Worm (Caenorhabditis elegans) whole organism, mixed stage, embryonic: ENCODE results near the gene nlp-27.

Experiments used
- M03D4.4 ChIP-seq: sonication (generic microtip); optimal IDR thresholded peaks from 2 replicates; lab custom pipeline; 2017; ENCODE audit warnings: mild to moderate bottlenecking, missing genetic modification characterization, missing compliant biosample characterization
- bed-3 ChIP-seq: fragments of 200-800 bp; sonication (Bioruptor generic); optimal IDR thresholded peaks from 3 replicates; lab custom pipeline; 2018; ENCODE audit warnings: mild to moderate bottlenecking, missing genetic modification characterization, moderate library complexity, missing compliant biosample characterization
- ceh-39 ChIP-seq: fragments of 150-350 bp; optimal IDR thresholded peaks from 2 replicates; lab custom pipeline; 2014; ENCODE audit warnings: missing biosample characterization, missing genetic modification characterization
- ceh-43 ChIP-seq: fragments of 200-800 bp; sonication (Bioruptor generic); optimal IDR thresholded peaks from 2 replicates; lab custom pipeline; 2018; ENCODE audit warnings: mild to moderate bottlenecking, missing genetic modification characterization, moderate library complexity, missing compliant biosample characterization
- ceh-83 ChIP-seq: fragments of 200-800 bp; sonication (Bioruptor generic); optimal IDR thresholded peaks from 2 replicates; lab custom pipeline; 2018; ENCODE audit warnings: mild to moderate bottlenecking, missing genetic modification characterization, missing compliant biosample characterization
- ces-1 ChIP-seq: fragments of 150-350 bp; optimal IDR thresholded peaks from 2 replicates; lab custom pipeline; 2014; ENCODE audit warnings: missing biosample characterization, missing genetic modification reagents, missing genetic modification characterization
- drap-1 ChIP-seq: fragments of 200-800 bp; sonication (Bioruptor generic); optimal IDR thresholded peaks from 3 replicates; lab custom pipeline; 2018; ENCODE audit warnings: mild to moderate bottlenecking, missing genetic modification characterization, missing compliant biosample characterization
- elt-1 ChIP-seq: sonication (generic microtip); optimal IDR thresholded peaks from 2 replicates; lab custom pipeline; 2017; ENCODE audit warnings: missing genetic modification characterization, mild to moderate bottlenecking, missing compliant biosample characterization, antibody characterized with exemption, moderate library complexity, borderline replicate concordance; ENCODE audit not compliant: insufficient read depth
- elt-3 ChIP-seq: fragments of 150-350 bp; optimal IDR thresholded peaks from 2 replicates; lab custom pipeline; 2014; ENCODE audit warnings: missing biosample characterization, missing genetic modification characterization
- flh-1 ChIP-seq: fragments of 200-800 bp; sonication (Bioruptor generic); optimal IDR thresholded peaks from 2 replicates; lab custom pipeline; 2018; ENCODE audit warnings: mild to moderate bottlenecking, missing genetic modification characterization, moderate library complexity, missing compliant biosample characterization
- ham-2 ChIP-seq: fragments of 200-800 bp; sonication (Bioruptor generic); optimal IDR thresholded peaks from 2 replicates; lab custom pipeline; 2018; ENCODE audit warnings: mild to moderate bottlenecking, missing genetic modification characterization, missing compliant biosample characterization
- lin-13 ChIP-seq: fragments of 150-350 bp; optimal IDR thresholded peaks from 2 replicates; lab custom pipeline; 2014; ENCODE audit warnings: missing biosample characterization, missing genetic modification characterization
- lin-32 ChIP-seq: fragments of 200-800 bp; sonication (Bioruptor generic); optimal IDR thresholded peaks from 2 replicates; lab custom pipeline; 2018; ENCODE audit warnings: mild to moderate bottlenecking, missing genetic modification characterization, missing compliant biosample characterization
- lsy-2 ChIP-seq: fragments of 150-350 bp; optimal IDR thresholded peaks from 2 replicates; lab custom pipeline; 2014; ENCODE audit warnings: missing biosample characterization, missing genetic modification characterization
- mab-5 ChIP-seq: fragments of 150-350 bp; optimal IDR thresholded peaks from 2 replicates; lab custom pipeline; 2014; ENCODE audit warnings: missing biosample characterization, missing genetic modification characterization
- mep-1 ChIP-seq: fragments of 150-350 bp; optimal IDR thresholded peaks from 2 replicates; lab custom pipeline; 2017; ENCODE audit warnings: missing biosample characterization, missing genetic modification reagents, missing genetic modification characterization, inconsistent platforms
- mls-2 ChIP-seq: sonication (generic microtip); optimal IDR thresholded peaks from 2 replicates; lab custom pipeline; 2016; ENCODE audit warnings: mild to moderate bottlenecking, missing genetic modification characterization, moderate library complexity, missing compliant biosample characterization
- nhr-12 ChIP-seq: fragments of 150-350 bp; optimal IDR thresholded peaks from 2 replicates; lab custom pipeline; 2014; ENCODE audit warnings: missing biosample characterization, missing genetic modification characterization
- nhr-2 ChIP-seq: fragments of 150-350 bp; optimal IDR thresholded peaks from 2 replicates; lab custom pipeline; 2014; ENCODE audit warnings: missing biosample characterization, missing genetic modification characterization
- nhr-237 ChIP-seq: fragments of 150-350 bp; optimal IDR thresholded peaks from 2 replicates; lab custom pipeline; 2014; ENCODE audit warnings: missing biosample characterization, missing genetic modification characterization
- nhr-28 ChIP-seq: fragments of 150-350 bp; optimal IDR thresholded peaks from 2 replicates; lab custom pipeline; 2014; ENCODE audit warnings: missing biosample characterization, missing genetic modification characterization
- nhr-76 ChIP-seq: sonication (generic microtip); optimal IDR thresholded peaks from 2 replicates; lab custom pipeline; 2017; ENCODE audit warnings: missing biosample characterization, missing genetic modification characterization
- pha-4 ChIP-seq: fragments of 150-350 bp; optimal IDR thresholded peaks from 2 replicates; lab custom pipeline; 2018; ENCODE audit warnings: missing biosample characterization, missing genetic modification reagents, missing genetic modification characterization
- sem-2 ChIP-seq: fragments of 200-800 bp; sonication (Bioruptor generic); optimal IDR thresholded peaks from 2 replicates; lab custom pipeline; 2018; ENCODE audit warnings: mild to moderate bottlenecking, missing genetic modification characterization, missing compliant biosample characterization
- snpc-4 ChIP-seq: fragments of 150-350 bp; optimal IDR thresholded peaks from 2 replicates; lab custom pipeline; 2014; ENCODE audit warnings: missing biosample characterization, missing genetic modification characterization
- sptf-1 ChIP-seq: sonication (generic microtip); optimal IDR thresholded peaks from 2 replicates; lab custom pipeline; 2017; ENCODE audit warnings: mild to moderate bottlenecking, missing genetic modification characterization, moderate library complexity, missing compliant biosample characterization
- unc-120 ChIP-seq: sonication (generic microtip); optimal IDR thresholded peaks from 2 replicates; lab custom pipeline; 2017; ENCODE audit warnings: missing genetic modification characterization, missing compliant biosample characterization; ENCODE audit not compliant: poor library complexity, severe bottlenecking
- unc-39 ChIP-seq: fragments of 150-350 bp; optimal IDR thresholded peaks from 2 replicates; lab custom pipeline; 2014; ENCODE audit warnings: missing biosample characterization, missing genetic modification characterization
- unc-62 ChIP-seq: fragments of 150-350 bp; optimal IDR thresholded peaks from 2 replicates; lab custom pipeline; 2014; ENCODE audit warnings: missing biosample characterization, missing genetic modification reagents, missing genetic modification characterization
- ztf-11 ChIP-seq: fragments of 150-350 bp; optimal IDR thresholded peaks from 2 replicates; lab custom pipeline; 2014; ENCODE audit warnings: missing biosample characterization, missing genetic modification characterization

Gene nlp-27

DNA sequence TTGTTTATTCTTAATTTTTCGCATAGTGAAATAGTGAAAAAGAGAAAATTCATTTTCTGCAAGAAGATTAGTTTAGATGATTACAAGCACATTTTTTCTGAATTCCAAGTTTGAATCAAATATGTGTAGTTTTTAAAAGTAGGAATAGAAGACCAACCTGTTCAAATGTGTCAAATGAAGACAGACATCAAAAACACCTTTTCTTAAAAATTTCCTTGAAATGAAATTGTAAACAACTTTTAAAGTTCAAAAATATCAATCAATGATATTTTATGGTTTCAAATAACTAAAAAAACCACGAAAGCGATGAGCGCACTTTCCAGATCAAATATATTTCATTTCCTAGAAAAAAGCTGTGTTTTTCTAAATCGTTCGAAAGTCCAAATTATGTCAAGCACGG, 7.5 kb upstream of the nlp-27 start, which contains the start of gene nlp-30:
Gene nlp-30 (plus strand): TSS at position 301 of the 400 bp plus-strand sequence.
- TF ChIP-seq unc-120 (tag; lab: Kevin White, UChicago) (no peak), ceh-83 (no peak), ztf-11 (tag; lab: Kevin White, UChicago) (no peak), ces-1 (GFP tag; lab: Kevin White, UChicago) (no peak), sem-2 (GFP tag; lab: Kevin White, UChicago) (no peak), lin-32 (no peak), drap-1 (GFP tag; lab: Kevin White, UChicago) (no peak), mep-1 (tag; lab: Kevin White, UChicago) (no peak), ham-2 (GFP tag; lab: Kevin White, UChicago) (no peak), nhr-237 (tag; lab: Kevin White, UChicago) (no peak), nhr-76 (no peak), elt-3 (tag; lab: Kevin White, UChicago) (no peak), snpc-4 (tag; lab: Kevin White, UChicago) (no peak)

DNA sequence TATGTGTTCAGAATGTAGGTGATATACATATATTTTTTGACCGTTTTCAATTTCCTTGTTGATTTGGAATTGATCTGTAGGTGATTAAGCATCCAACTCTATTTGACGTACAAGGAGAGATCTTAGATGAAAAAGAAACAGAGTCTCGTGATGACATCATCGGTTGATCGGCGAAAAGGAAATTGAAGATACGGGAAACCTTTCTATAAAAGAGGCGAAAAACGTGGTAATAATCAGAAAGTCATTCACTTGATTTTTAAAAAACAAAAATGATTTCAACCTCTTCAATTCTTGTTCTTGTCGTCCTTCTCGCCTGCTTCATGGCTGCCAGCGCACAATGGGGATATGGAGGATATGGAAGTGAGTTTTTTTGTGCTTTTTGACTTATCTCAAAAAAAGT, 5.0 kb upstream of the nlp-27 start, which contains the start of gene nlp-29:
Gene nlp-29 (plus strand): TSS at position 248 of the 400 bp plus-strand sequence.
- TF ChIP-seq unc-39 (tag; lab: Kevin White, UChicago) = no peak

DNA sequence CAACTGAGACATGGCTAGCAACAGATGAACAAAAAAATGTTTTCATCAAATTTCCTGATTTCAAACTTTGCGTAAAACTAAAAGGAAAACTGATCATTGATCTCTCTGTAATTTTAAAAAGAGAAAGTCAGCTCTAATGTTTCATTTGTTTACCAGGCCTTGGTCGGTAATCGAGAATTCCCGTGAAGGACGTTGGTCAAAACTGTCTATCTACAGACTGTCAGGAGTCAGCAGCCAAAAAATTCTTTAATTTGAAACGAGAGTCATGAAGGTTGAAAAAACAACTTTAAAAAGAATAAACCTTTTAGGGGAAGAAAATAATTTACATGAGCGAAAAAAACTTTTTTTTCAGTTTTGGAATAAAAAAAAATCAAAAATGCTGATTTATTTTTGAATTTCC, 4.1 kb upstream of the nlp-27 start:
- no peak for TF ChIP-seq ztf-11 (tag; lab: Kevin White, UChicago)
- no peak for TF ChIP-seq lin-13
- no peak for TF ChIP-seq flh-1 (GFP tag; lab: Kevin White, UChicago)
- TF ChIP-seq unc-62 (GFP tag; lab: Kevin White, UChicago) = no peak
- TF ChIP-seq snpc-4 (tag; lab: Kevin White, UChicago) = no peak
- TF ChIP-seq mls-2 (tag; lab: Kevin White, UChicago) = no peak
- no peak for TF ChIP-seq ceh-43 (GFP tag; lab: Kevin White, UChicago)
- no peak for TF ChIP-seq ces-1 (GFP tag; lab: Kevin White, UChicago)
- no peak for TF ChIP-seq ham-2 (GFP tag; lab: Kevin White, UChicago)
- no peak for TF ChIP-seq nhr-28 (tag; lab: Kevin White, UChicago)
- no peak for TF ChIP-seq nhr-76
- no peak for TF ChIP-seq sem-2 (GFP tag; lab: Kevin White, UChicago)
- TF ChIP-seq lsy-2 = no peak
- TF ChIP-seq bed-3 (GFP tag; lab: Kevin White, UChicago) = no peak
- no peak for TF ChIP-seq sptf-1 (tag; lab: Kevin White, UChicago)
- no peak for TF ChIP-seq unc-39 (tag; lab: Kevin White, UChicago)
- no peak for TF ChIP-seq elt-3 (tag; lab: Kevin White, UChicago)
- TF ChIP-seq, all 35 proteins: peak for 0

DNA sequence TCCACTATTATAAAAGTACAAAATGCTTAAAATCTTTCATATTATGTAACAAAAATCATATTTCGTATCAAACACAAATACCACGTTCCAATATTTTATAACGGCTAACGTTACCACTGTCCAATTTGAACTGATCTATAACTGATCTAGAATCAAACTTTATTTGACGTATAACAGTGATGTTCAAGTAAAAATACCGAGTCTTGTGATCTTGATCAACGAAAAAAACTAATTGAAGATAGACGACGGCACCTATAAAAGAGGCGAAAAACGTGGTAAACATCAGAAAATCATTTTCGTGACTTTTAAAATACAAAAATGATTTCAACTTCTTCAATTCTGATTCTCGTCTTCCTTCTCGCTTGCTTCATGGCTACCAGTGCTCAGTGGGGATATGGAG, 1.6 kb upstream of the nlp-27 start, which contains the start of gene nlp-28:
Gene nlp-28 (plus strand): TSS at position 285 of the 400 bp plus-strand sequence.
- TF ChIP-seq drap-1 (GFP tag; lab: Kevin White, UChicago) (no peak), nhr-237 (tag; lab: Kevin White, UChicago) (no peak), unc-39 (tag; lab: Kevin White, UChicago) (no peak), ceh-83 (no peak)

DNA sequence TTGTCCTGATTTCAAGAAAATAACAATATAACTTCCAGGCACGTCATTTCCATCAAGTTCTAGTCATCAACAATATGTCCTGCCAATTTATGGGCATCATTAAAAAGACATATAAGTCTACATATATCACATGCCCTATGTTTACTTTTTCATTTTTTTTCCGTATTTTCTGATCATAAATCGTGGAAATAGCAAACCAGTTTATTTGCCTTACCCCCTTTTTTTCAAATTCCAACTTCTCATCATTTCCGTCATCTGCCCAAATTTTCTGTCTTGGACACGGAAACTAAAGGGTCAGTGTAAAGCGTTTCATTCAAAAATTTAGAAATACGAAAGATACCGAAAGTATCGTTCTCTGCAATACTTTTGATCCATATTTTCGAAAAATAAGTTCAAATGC, 3.2 kb downstream of the nlp-27 start:
- TF ChIP-seq elt-1 (tag; lab: Kevin White, UChicago) = no peak
- TF ChIP-seq ceh-39 (tag; lab: Kevin White, UChicago) = no peak
- no peak for TF ChIP-seq M03D4.4 (tag; lab: Kevin White, UChicago)
- TF ChIP-seq mab-5 (tag; lab: Kevin White, UChicago) = no peak
- no peak for TF ChIP-seq lsy-2
- no peak for TF ChIP-seq lin-13
- TF ChIP-seq nhr-237 (tag; lab: Kevin White, UChicago) = no peak
- TF ChIP-seq nhr-28 (tag; lab: Kevin White, UChicago) = no peak
- no peak for TF ChIP-seq pha-4 (tag; lab: Kevin White, UChicago)
- no peak for TF ChIP-seq ces-1 (GFP tag; lab: Kevin White, UChicago)
- TF ChIP-seq lin-32 = no peak
- no peak for TF ChIP-seq flh-1 (GFP tag; lab: Kevin White, UChicago)
- no peak for TF ChIP-seq ztf-11 (tag; lab: Kevin White, UChicago)
- no peak for TF ChIP-seq ham-2 (GFP tag; lab: Kevin White, UChicago)
- TF ChIP-seq unc-62 (GFP tag; lab: Kevin White, UChicago) = no peak
- no peak for TF ChIP-seq nhr-2 (tag; lab: Kevin White, UChicago)
- TF ChIP-seq ceh-83 = no peak
- no peak for TF ChIP-seq unc-120 (tag; lab: Kevin White, UChicago)
- TF ChIP-seq nhr-12 (tag; lab: Kevin White, UChicago) = no peak
